Fruit fly (Drosophila melanogaster) whole organism, embryonic: ENCODE results near the gene TBC1D16.

Experiments
- Atf-2 ChIP-seq: fragments of 200-800 bp; sonication (Bioruptor generic); optimal IDR thresholded peaks from 2 replicates; lab custom pipeline; 2016; ENCODE audit warnings: missing biosample characterization, missing genetic modification characterization
- B-H2 ChIP-seq: fragments of 200-800 bp; sonication (Bioruptor generic); optimal IDR thresholded peaks from 2 replicates; lab custom pipeline; 2018; ENCODE audit warnings: missing biosample characterization, mild to moderate bottlenecking, missing genetic modification characterization
- BEAF-32 ChIP-seq: fragments of 200-800 bp; sonication (Bioruptor generic); optimal IDR thresholded peaks from 3 replicates; lab custom pipeline; 2017; ENCODE audit warnings: missing biosample characterization, missing genetic modification characterization, mild to moderate bottlenecking, moderate library complexity, missing genetic modification reagents
- Bgb ChIP-seq: fragments of 200-800 bp; sonication (Bioruptor generic); IDR thresholded peaks from 2 replicates; pipeline ENCODE4 v1.3.6; 2022; ENCODE audit warnings: missing biosample characterization, missing genetic modification characterization; ENCODE audit not compliant: partially characterized antibody
- CG10267 ChIP-seq: fragments of 200-800 bp; sonication (Bioruptor generic); optimal IDR thresholded peaks from 2 replicates; lab custom pipeline; 2018; ENCODE audit warnings: missing biosample characterization, mild to moderate bottlenecking, missing genetic modification characterization, moderate library complexity
- CG14441 ChIP-seq: fragments of 200-800 bp; sonication (Bioruptor generic); IDR thresholded peaks from 2 replicates; pipeline ENCODE4 v1.3.6; 2022; ENCODE audit warnings: missing biosample characterization, missing genetic modification characterization
- CG2116 ChIP-seq: fragments of 200-800 bp; sonication (Bioruptor generic); optimal IDR thresholded peaks from 3 replicates; lab custom pipeline; 2018; ENCODE audit warnings: missing biosample characterization, mild to moderate bottlenecking, missing genetic modification characterization
- CG2120 ChIP-seq: fragments of 200-800 bp; sonication (Bioruptor generic); optimal IDR thresholded peaks from 3 replicates; lab custom pipeline; 2016; ENCODE audit warnings: missing biosample characterization, missing genetic modification characterization
- CG31441 ChIP-seq: fragments of 200-800 bp; sonication (Bioruptor generic); IDR thresholded peaks from 2 replicates; pipeline ENCODE4 v1.3.6; 2022; ENCODE audit warnings: missing biosample characterization, missing genetic modification characterization
- CG3726 ChIP-seq: fragments of 200-800 bp; sonication (Bioruptor generic); IDR thresholded peaks from 3 replicates; pipeline ENCODE4, ENCODE4 v1.3.6; 2022; ENCODE audit warnings: missing biosample characterization, missing genetic modification characterization
- CG4617 ChIP-seq: fragments of 200-800 bp; sonication (Bioruptor generic); optimal IDR thresholded peaks from 3 replicates; lab custom pipeline; 2016; ENCODE audit warnings: missing biosample characterization, missing genetic modification characterization, borderline replicate concordance
- CG5245 ChIP-seq: fragments of 200-800 bp; sonication (Bioruptor generic); optimal IDR thresholded peaks from 3 replicates; lab custom pipeline; 2016; ENCODE audit warnings: missing biosample characterization, missing genetic modification characterization
- CG7963 ChIP-seq: fragments of 200-800 bp; sonication (Bioruptor generic); IDR thresholded peaks from 3 replicates; pipeline ENCODE4 v1.3.6; 2022; ENCODE audit warnings: missing biosample characterization, missing genetic modification characterization; ENCODE audit not compliant: partially characterized antibody
- CG8924 ChIP-seq: fragments of 200-800 bp; optimal IDR thresholded peaks from 3 replicates; lab custom pipeline; 2019; ENCODE audit warnings: missing biosample characterization, mild to moderate bottlenecking, missing genetic modification characterization, moderate library complexity
- CG9437 ChIP-seq: fragments of 200-800 bp; sonication (Bioruptor generic); optimal IDR thresholded peaks from 2 replicates; lab custom pipeline; 2018; ENCODE audit warnings: missing biosample characterization, mild to moderate bottlenecking, missing genetic modification characterization
- Dref ChIP-seq: fragments of 200-800 bp; sonication (Bioruptor generic); IDR thresholded peaks from 2 replicates; pipeline ENCODE4 v1.3.6; 2022; ENCODE audit warnings: missing biosample characterization, missing genetic modification characterization
- E2f2 ChIP-seq: fragments of 200-800 bp; sonication (Bioruptor generic); IDR thresholded peaks from 2 replicates; pipeline ENCODE4 v1.3.6; 2022; ENCODE audit warnings: missing biosample characterization, missing genetic modification characterization
- Fer3 ChIP-seq: fragments of 200-800 bp; sonication (Bioruptor generic); optimal IDR thresholded peaks from 2 replicates; lab custom pipeline; 2018; ENCODE audit warnings: missing biosample characterization, mild to moderate bottlenecking, missing genetic modification characterization, moderate library complexity
- HLH4C ChIP-seq: fragments of 200-800 bp; sonication (Bioruptor generic); IDR thresholded peaks from 3 replicates; pipeline ENCODE4 v1.3.6; 2022; ENCODE audit warnings: missing biosample characterization, missing genetic modification characterization; ENCODE audit not compliant: partially characterized antibody
- Hsf ChIP-seq: fragments of 200-800 bp; sonication (Bioruptor generic); optimal IDR thresholded peaks from 3 replicates; lab custom pipeline; 2016; ENCODE audit warnings: missing biosample characterization, missing genetic modification characterization
- MESR4 ChIP-seq: fragments of 200-800 bp; sonication (Bioruptor generic); optimal IDR thresholded peaks from 2 replicates; lab custom pipeline; 2018; ENCODE audit warnings: missing biosample characterization, mild to moderate bottlenecking, missing genetic modification characterization, moderate library complexity
- Opbp ChIP-seq: fragments of 200-800 bp; sonication (Bioruptor generic); IDR thresholded peaks from 3 replicates; pipeline ENCODE4 v1.3.6; 2022; ENCODE audit warnings: missing biosample characterization, missing genetic modification characterization; ENCODE audit not compliant: partially characterized antibody
- Scr ChIP-seq: fragments of 200-800 bp; sonication (Bioruptor generic); IDR thresholded peaks from 2 replicates; pipeline ENCODE4 v1.3.6; 2022; ENCODE audit warnings: missing biosample characterization, missing genetic modification characterization; ENCODE audit not compliant: partially characterized antibody
- amos ChIP-seq: fragments of 200-800 bp; sonication (Bioruptor generic); IDR thresholded peaks from 2 replicates; pipeline ENCODE4 v1.3.6; 2022; ENCODE audit warnings: missing biosample characterization, missing genetic modification characterization; ENCODE audit not compliant: partially characterized antibody
- ato ChIP-seq: fragments of 200-800 bp; sonication (Bioruptor generic); IDR thresholded peaks from 2 replicates; pipeline ENCODE4 v1.3.6; 2022; ENCODE audit warnings: missing biosample characterization, missing genetic modification characterization; ENCODE audit not compliant: partially characterized antibody
- hb ChIP-seq: fragments of 200-800 bp; sonication (Bioruptor generic); IDR thresholded peaks from 3 replicates; pipeline ENCODE4 v1.3.6; 2022; ENCODE audit warnings: missing biosample characterization, missing genetic modification characterization; ENCODE audit not compliant: partially characterized antibody
- hbn ChIP-seq: fragments of 200-800 bp; sonication (Bioruptor generic); IDR thresholded peaks from 2 replicates; pipeline ENCODE4 v1.3.6; 2022; ENCODE audit warnings: missing biosample characterization, missing genetic modification characterization; ENCODE audit not compliant: partially characterized antibody
- her ChIP-seq: fragments of 200-800 bp; sonication (Bioruptor generic); optimal IDR thresholded peaks from 2 replicates; lab custom pipeline; 2016; ENCODE audit warnings: missing biosample characterization, missing genetic modification characterization
- inv ChIP-seq: fragments of 200-800 bp; sonication (Bioruptor generic); IDR thresholded peaks from 2 replicates; pipeline ENCODE4 v1.3.6; 2022; ENCODE audit warnings: missing biosample characterization, missing genetic modification characterization; ENCODE audit not compliant: partially characterized antibody
- jumu ChIP-seq: fragments of 200-800 bp; sonication (Bioruptor generic); optimal IDR thresholded peaks from 3 replicates; lab custom pipeline; 2016; ENCODE audit warnings: missing biosample characterization, missing genetic modification characterization
- knrl ChIP-seq: fragments of 200-800 bp; sonication (Bioruptor generic); IDR thresholded peaks from 3 replicates; pipeline ENCODE4 v1.3.6; 2022; ENCODE audit warnings: missing biosample characterization, missing genetic modification characterization; ENCODE audit not compliant: partially characterized antibody
- lov ChIP-seq, 2 experiments: fragments of 200-800 bp in 1 of 2; fragments of >200 bp in 1 of 2; sonication (Bioruptor generic) in 1 of 2; IDR thresholded peaks in 1 of 2; optimal IDR thresholded peaks in 1 of 2; 2 replicates in 1 of 2; 3 replicates in 1 of 2; pipeline versions ENCODE4 v1.3.6 to Lab custom; 2017 to 2022; ENCODE audit warnings: missing biosample characterization in 1 of 2, missing genetic modification characterization in 1 of 2
- mld ChIP-seq: fragments of 200-800 bp; sonication (Bioruptor generic); IDR thresholded peaks from 3 replicates; pipeline ENCODE4 v1.3.6; 2022; ENCODE audit warnings: missing biosample characterization, missing genetic modification characterization; ENCODE audit not compliant: partially characterized antibody
- nerfin-2 ChIP-seq: fragments of 200-800 bp; sonication (Bioruptor generic); IDR thresholded peaks from 2 replicates; pipeline ENCODE4 v1.3.6; 2022; ENCODE audit warnings: missing biosample characterization, missing genetic modification characterization; ENCODE audit not compliant: partially characterized antibody
- row ChIP-seq: fragments of 200-800 bp; sonication (Bioruptor generic); IDR thresholded peaks from 3 replicates; pipeline ENCODE4 v1.3.6; 2022; ENCODE audit warnings: missing biosample characterization, missing genetic modification characterization
- sens ChIP-seq: fragments of 200-800 bp; sonication (Bioruptor generic); peaks from one replicate; lab custom pipeline; 2016; ENCODE audit warnings: missing biosample characterization, missing genetic modification characterization
- unc-4 ChIP-seq: fragments of 200-800 bp; sonication (Bioruptor generic); IDR thresholded peaks from 2 replicates; pipeline ENCODE4 v1.3.6; 2022; ENCODE audit warnings: missing biosample characterization, missing genetic modification characterization; ENCODE audit not compliant: partially characterized antibody
- vnd ChIP-seq: fragments of 200-800 bp; sonication (Bioruptor generic); IDR thresholded peaks from 3 replicates; pipeline ENCODE4 v1.3.6; 2022; ENCODE audit warnings: missing biosample characterization, missing genetic modification characterization; ENCODE audit not compliant: partially characterized antibody
- zen2 ChIP-seq: fragments of 200-800 bp; sonication (Bioruptor generic); IDR thresholded peaks from 3 replicates; pipeline ENCODE4 v1.3.6; 2022; ENCODE audit warnings: missing biosample characterization, missing genetic modification characterization; ENCODE audit not compliant: partially characterized antibody

The TBC1D16 gene

dm6 chr2L:10405008-10405654 is 30.3 kb downstream of the TBC1D16 start, which contains the start of the genes CG17768, LSm-4 and Ir31a (continued):
- no peak for TF ChIP-seq CG14441 (GFP tag; lab: Robert Waterston, UW)
- TF ChIP-seq hb (GFP tag; lab: Robert Waterston, UW), result peak; percentile 68
- TF ChIP-seq B-H2 (GFP tag; lab: Kevin White, UChicago), result no peak
- TF ChIP-seq inv, result peak; percentile 60
- peak; percentile 22 for TF ChIP-seq sens (GFP tag; lab: Kevin White, UChicago)
- peak; percentile 25 for TF ChIP-seq CG8924
- TF ChIP-seq CG5245 (GFP tag; lab: Kevin White, UChicago), result no peak
- peak; percentile 87 for TF ChIP-seq Scr (GFP tag; lab: Robert Waterston, UW)
- TF ChIP-seq Atf-2 (GFP tag; lab: Kevin White, UChicago), result no peak
- peak; percentile 60; the same call in 2 of the 3 replicates for TF ChIP-seq Opbp (GFP tag; lab: Robert Waterston, UW)
- TF ChIP-seq CG3726 (GFP tag; lab: Robert Waterston, UW), result no peak
- no peak for TF ChIP-seq CG31441 (GFP tag; lab: Robert Waterston, UW)
- no peak for TF ChIP-seq her (GFP tag; lab: Kevin White, UChicago)
- peak; percentile 59; the same call in 2 of the 3 replicates for TF ChIP-seq vnd (GFP tag; lab: Robert Waterston, UW)
- TF ChIP-seq CG2120 (GFP tag; lab: Kevin White, UChicago), result no peak
- TF ChIP-seq lov (optimal IDR thresholded peaks at IDR 0.05; lab: Kevin White, UChicago), result no peak
- TF ChIP-seq lov (GFP tag; IDR thresholded peaks at IDR 0.05; lab: Robert Waterston, UW), result no peak
- TF ChIP-seq knrl (GFP tag; lab: Robert Waterston, UW), result peak; percentile 81
- peak; percentile 80 for TF ChIP-seq Bgb (GFP tag; lab: Robert Waterston, UW)
- TF ChIP-seq CG2116 (GFP tag; lab: Kevin White, UChicago), result peak; percentile 26
- no peak for TF ChIP-seq CG9437 (GFP tag; lab: Kevin White, UChicago)
- TF ChIP-seq mld (GFP tag; lab: Robert Waterston, UW), result 0 out of 3 replicates have a peak, but pooled peaks have one; percentile 59
- TF ChIP-seq hbn (GFP tag; lab: Robert Waterston, UW), result peak; percentile 84
- TF ChIP-seq CG4617 (GFP tag; lab: Kevin White, UChicago), result peak; percentile 40
- TF ChIP-seq ato, result no peak
- peak; percentile 46; the same call in 1 of the 3 replicates for TF ChIP-seq zen2 (GFP tag; lab: Robert Waterston, UW)
- peak; percentile 66 for TF ChIP-seq Dref
- peak; percentile 54 for TF ChIP-seq row (GFP tag; lab: Robert Waterston, UW)
- TF ChIP-seq jumu (GFP tag; lab: Kevin White, UChicago), result no peak
- TF ChIP-seq nerfin-2 (GFP tag; lab: Robert Waterston, UW), result peak; percentile 49; the same call in 1 of the 2 replicates
- peak; percentile 19; the same call in 1 of the 2 replicates for TF ChIP-seq E2f2 (GFP tag; lab: Robert Waterston, UW)
- no peak for TF ChIP-seq Fer3 (tag; lab: Kevin White, UChicago)
- peak; percentile 83; the same call in 1 of the 2 replicates for TF ChIP-seq amos (GFP tag; lab: Robert Waterston, UW)
- TF ChIP-seq unc-4 (GFP tag; lab: Robert Waterston, UW), result peak; percentile 83
- peak; percentile 1 for TF ChIP-seq CG10267
- peak; percentile 39; the same call in 1 of the 3 replicates for TF ChIP-seq CG7963 (GFP tag; lab: Robert Waterston, UW)
- TF ChIP-seq Hsf (GFP tag; lab: Kevin White, UChicago), result no peak
- peak; percentile 70 for TF ChIP-seq HLH4C (GFP tag; lab: Robert Waterston, UW)
- peak; percentile 73 for TF ChIP-seq BEAF-32
- TF ChIP-seq MESR4 (GFP tag; lab: Kevin White, UChicago), result peak; percentile 42
